Fruit fly (Drosophila melanogaster): ENCODE results near the gene Rbf2.
A peak's percentile ranks its signal among the peaks of the same experiment; 100 is the strongest.

The Rbf2 gene

DNA sequence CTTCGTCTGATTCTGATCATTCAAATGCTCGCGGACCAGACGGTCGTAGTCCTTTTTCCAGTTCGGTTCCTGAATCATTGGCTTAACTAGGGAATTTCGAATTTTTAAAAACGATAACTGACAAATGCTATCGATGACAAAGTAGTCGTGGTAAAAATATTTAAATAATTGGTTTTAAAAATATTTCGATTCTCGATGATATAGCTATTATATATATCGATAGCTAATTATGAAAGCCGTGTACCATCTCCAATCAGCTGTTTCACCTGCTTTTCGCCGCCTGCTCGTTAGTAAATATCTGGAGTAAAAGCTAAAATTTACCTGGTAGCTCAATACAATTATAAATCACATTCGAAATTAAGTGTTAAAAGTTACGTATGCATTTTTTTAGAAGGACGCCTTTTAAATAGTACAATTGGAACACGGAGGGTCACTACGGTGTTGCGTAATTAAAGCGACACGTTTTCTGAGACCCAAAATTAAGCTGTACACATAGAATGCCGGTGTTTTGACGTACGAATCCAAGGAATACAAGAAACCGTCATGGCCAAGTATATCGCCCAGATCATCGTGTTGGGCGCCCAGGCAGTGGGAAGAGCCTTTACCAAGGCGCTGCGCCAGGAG lies 31.5 kb upstream of the Rbf2 start, which contains the start of the genes CG5478 and blp:
Gene CG5478, minus strand, starts transcription at position 126 of the 624 bp plus-strand sequence.
Gene blp, plus strand, starts transcription at position 239 of the 624 bp plus-strand sequence.
- TF ChIP-seq h (optimal IDR thresholded peaks at IDR 0.05), result no peak
- no peak for TF ChIP-seq insv (optimal IDR thresholded peaks at IDR 0.05)
- no peak for TF ChIP-seq Myc (optimal IDR thresholded peaks at IDR 0.05)
- TF ChIP-seq psq (optimal IDR thresholded peaks at IDR 0.05), result no peak
- TF ChIP-seq ttk (optimal IDR thresholded peaks at IDR 0.05), result no peak
- TF ChIP-seq Sin3A (optimal IDR thresholded peaks at IDR 0.05), result no peak

DNA sequence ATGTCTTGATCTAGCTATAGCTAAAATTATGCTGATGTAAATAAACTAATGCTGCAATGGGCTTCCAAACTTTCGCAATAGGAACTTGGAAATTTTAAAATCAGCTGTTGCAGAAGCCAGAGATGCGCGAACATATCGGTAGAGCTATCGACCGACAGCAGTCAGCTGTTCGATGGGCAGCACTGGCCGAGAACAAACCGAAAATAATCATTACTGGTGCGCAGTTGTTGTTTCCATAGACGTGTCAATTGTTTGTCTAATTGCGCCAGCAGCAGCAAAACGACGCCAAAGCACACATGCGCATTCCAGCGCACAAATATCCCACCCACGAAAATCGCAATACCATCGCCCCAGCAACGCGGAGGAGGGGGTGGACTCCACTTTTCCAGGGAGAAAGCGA lies 30.3 kb upstream of the Rbf2 start, which contains the start of gene Sap47:
Gene Sap47, plus strand, starts transcription at position 149 of the 400 bp plus-strand sequence.
- TF ChIP-seq ttk (optimal IDR thresholded peaks at IDR 0.05) (no peak), insv (optimal IDR thresholded peaks at IDR 0.05) (no peak), Sin3A (optimal IDR thresholded peaks at IDR 0.05) (no peak), h (optimal IDR thresholded peaks at IDR 0.05) (no peak)

DNA sequence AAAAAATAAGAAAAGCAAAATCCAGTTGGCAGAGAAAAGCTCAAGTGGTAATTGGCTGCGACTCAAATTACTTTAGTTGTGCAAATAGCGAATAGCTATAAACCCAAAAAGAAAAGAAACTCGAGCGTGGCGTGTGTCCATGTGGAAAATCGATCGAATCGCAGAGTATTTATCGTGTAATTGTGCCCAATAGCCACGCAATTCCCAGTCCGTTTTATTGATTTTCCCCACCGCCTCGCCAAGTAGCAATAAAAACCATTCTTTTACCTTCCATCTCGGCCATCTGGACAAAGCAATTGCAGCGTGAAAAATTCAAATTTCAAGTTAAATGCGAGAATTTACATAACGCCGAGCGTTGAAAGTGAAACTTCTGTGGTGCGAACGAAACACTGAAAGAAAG lies 29.7 kb upstream of the Rbf2 start:
- TF ChIP-seq Myc (optimal IDR thresholded peaks at IDR 0.05) (no peak), insv (optimal IDR thresholded peaks at IDR 0.05) (no peak), Sin3A (optimal IDR thresholded peaks at IDR 0.05) (no peak), h (optimal IDR thresholded peaks at IDR 0.05) (no peak), ttk (optimal IDR thresholded peaks at IDR 0.05) (no peak), psq (optimal IDR thresholded peaks at IDR 0.05) (no peak)

DNA sequence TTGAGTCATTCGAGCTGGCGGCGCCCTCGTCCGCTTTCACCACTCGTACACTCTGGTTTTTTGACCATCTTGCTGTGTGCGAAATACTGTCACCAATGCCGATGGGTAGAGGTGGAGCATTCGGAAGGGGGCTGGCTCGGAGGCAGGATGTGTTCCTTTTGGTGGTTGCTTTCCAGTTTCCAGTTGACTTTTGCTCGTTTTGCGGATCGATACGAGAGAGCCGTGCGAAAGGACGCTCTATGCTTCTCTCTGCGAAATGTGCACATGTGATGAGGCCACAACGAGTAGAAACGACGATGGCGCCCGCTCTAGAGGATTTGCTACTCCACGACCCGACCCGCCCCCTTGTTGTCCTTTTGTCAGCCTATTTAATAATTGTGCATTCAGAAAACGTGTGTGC lies 27.5 kb upstream of the Rbf2 start:
- no peak for TF ChIP-seq ttk (optimal IDR thresholded peaks at IDR 0.05)
- TF ChIP-seq insv (optimal IDR thresholded peaks at IDR 0.05), result no peak
- no peak for TF ChIP-seq Sin3A (optimal IDR thresholded peaks at IDR 0.05)
- TF ChIP-seq h (optimal IDR thresholded peaks at IDR 0.05), result no peak
- TF ChIP-seq psq (optimal IDR thresholded peaks at IDR 0.05), result no peak
- TF ChIP-seq Myc (optimal IDR thresholded peaks at IDR 0.05), result no peak

DNA sequence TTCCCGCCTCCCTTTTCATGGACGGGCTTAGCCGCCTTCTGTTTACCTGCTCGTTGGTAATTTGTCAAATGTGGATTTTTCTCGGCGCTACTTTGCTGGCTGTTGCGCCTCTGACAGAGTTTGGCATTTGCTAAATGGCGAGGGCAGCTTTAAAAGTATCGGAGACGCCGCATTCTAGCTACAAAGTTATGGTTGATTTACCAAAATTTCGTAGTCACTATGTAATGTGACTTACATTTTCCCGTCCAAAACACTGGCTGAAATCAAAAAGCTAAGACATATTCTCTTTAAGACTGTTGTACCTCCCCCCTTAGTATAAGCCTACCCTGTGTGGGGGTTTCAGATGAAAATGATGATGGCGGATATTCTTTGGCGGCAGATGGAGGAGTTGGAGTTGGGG lies 17.6 kb upstream of the Rbf2 start:
- TF ChIP-seq Sin3A (optimal IDR thresholded peaks at IDR 0.05) (no peak), Myc (optimal IDR thresholded peaks at IDR 0.05) (no peak), psq (optimal IDR thresholded peaks at IDR 0.05) (no peak), ttk (optimal IDR thresholded peaks at IDR 0.05) (no peak), insv (optimal IDR thresholded peaks at IDR 0.05) (no peak), h (optimal IDR thresholded peaks at IDR 0.05) (no peak)

DNA sequence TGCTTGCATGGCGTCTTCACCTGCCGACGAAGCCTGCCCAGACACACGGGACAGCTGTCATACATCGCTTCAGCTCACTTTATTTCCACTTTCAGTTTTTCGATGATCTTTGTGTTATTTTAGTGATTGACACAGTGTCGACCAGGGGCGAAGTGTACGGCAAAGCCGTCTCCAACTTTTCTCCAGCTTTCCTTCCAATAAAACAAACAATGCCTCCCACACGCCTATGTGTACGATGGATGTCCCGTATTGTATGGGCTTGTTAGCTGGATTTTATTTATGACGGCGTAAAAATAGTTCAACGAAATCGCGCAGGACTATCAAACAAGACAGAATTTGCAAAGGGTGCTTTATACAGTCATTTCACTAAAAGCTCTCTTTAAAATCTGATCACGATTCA lies 14.4 kb upstream of the Rbf2 start, which contains the start of the genes CG31088 and CG46383:
Gene CG31088, minus strand, starts transcription at position 101 of the 400 bp plus-strand sequence.
Gene CG46383, minus strand, starts transcription at position 101 of the 400 bp plus-strand sequence.
- no peak for TF ChIP-seq Myc (optimal IDR thresholded peaks at IDR 0.05)
- TF ChIP-seq ttk (optimal IDR thresholded peaks at IDR 0.05), result no peak

DNA sequence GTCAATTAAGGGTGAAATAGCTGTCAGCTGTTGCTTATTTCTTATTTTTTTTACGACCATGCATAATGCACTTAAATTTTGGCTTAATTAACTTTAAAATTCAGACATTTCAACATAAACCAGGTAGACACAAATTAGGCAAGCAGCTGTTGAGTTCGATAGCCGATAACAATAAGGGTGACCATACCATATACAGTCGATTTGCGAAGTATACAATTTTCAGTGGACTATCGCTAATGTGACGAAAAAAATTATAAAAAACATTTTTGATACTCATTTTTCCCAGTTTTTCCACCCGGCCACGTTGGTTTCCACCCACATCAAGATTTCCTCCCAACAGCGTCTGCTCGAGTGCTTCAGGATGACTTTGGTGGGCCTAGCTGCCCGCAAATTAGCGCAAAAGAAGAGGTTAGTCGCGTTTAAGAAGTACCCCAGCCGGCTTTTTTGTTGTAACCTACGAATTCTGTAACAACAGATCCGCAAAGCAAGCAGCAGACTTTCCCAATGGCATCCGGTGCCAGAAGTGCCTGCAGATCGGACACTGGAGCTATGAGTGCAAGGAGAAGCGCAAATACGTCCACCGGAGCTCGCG lies 1.5 kb upstream of the Rbf2 start, which contains the start of the genes CG4287 and CG5516:
Gene CG4287, minus strand, starts transcription at position 178 of the 592 bp plus-strand sequence.
Gene CG5516, plus strand, starts transcription at position 195 of the 592 bp plus-strand sequence.
- TF ChIP-seq Sin3A (optimal IDR thresholded peaks at IDR 0.05) (no peak), insv (optimal IDR thresholded peaks at IDR 0.05) (no peak), ttk (optimal IDR thresholded peaks at IDR 0.05) (no peak), psq (optimal IDR thresholded peaks at IDR 0.05) (no peak), h (optimal IDR thresholded peaks at IDR 0.05) (no peak), Myc (optimal IDR thresholded peaks at IDR 0.05) (no peak)

DNA sequence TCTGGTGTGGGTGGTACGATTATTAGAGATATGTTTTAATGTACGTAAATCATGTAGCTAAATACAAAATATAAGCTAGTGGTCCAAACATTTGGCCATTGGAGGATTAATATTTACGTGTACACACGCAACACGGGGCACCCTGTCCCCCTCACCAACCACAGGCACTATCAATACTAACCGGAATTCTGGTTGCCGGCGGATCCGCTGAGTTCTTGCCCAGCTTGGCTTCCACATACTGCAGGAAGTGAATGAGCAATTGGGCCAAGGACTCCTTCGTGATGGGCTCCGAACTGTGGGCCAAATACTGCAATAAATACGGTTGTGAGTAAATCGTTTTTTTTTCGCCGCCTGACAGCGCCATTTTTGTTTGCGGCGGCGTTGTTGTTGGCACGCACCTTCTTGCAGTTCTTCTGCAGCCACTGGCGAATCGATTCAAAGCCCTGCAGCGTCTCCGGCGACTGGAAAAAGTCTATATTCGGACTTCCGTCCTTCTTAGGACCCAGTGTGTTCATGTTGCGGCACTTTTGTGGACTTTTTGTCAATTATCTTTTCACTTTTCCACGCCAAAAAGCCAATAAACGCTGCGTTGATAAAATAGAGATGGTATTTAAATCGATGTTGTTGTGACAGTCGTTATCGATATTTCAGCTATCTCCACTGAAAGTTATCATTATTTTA lies 7.2 kb downstream of the Rbf2 start, which contains the start of gene mor:
Gene mor, minus strand, starts transcription at position 616 of the 681 bp plus-strand sequence.
- TF ChIP-seq insv (optimal IDR thresholded peaks at IDR 0.05) (no peak), Sin3A (optimal IDR thresholded peaks at IDR 0.05) (no peak), h (optimal IDR thresholded peaks at IDR 0.05) (no peak), psq (optimal IDR thresholded peaks at IDR 0.05) (no peak), Myc (optimal IDR thresholded peaks at IDR 0.05) (no peak), ttk (optimal IDR thresholded peaks at IDR 0.05) (no peak)

DNA sequence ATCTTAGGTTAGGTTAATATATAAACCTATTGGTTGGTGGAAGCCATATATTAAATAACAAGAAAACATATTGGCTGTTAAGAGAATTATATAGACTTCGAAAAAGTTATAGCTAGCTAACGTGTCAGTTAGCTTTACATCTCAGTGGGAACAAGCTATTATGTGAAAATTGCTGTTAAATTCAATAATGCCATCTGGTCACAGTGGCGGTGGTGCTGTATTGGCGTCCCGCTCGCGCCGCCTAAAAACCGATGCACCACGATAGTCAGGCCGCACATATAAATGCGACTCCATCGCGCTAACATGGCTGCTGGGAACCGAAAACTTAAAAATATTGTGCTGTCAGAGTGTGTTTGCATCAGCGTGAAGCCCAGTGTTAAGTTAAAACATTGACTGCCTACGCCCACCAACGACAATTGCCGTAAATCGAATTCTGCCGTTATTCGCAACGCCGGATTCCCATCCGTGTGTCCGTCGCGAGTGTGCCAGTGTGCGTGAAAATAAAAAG lies 7.8 kb downstream of the Rbf2 start, which contains the start of gene Hel89B:
Gene Hel89B, plus strand, starts transcription at position 320 of the 508 bp plus-strand sequence.
- no peak for TF ChIP-seq insv (optimal IDR thresholded peaks at IDR 0.05)
- TF ChIP-seq Myc (optimal IDR thresholded peaks at IDR 0.05), result no peak
- TF ChIP-seq ttk (optimal IDR thresholded peaks at IDR 0.05), result no peak
- TF ChIP-seq h (optimal IDR thresholded peaks at IDR 0.05), result no peak

DNA sequence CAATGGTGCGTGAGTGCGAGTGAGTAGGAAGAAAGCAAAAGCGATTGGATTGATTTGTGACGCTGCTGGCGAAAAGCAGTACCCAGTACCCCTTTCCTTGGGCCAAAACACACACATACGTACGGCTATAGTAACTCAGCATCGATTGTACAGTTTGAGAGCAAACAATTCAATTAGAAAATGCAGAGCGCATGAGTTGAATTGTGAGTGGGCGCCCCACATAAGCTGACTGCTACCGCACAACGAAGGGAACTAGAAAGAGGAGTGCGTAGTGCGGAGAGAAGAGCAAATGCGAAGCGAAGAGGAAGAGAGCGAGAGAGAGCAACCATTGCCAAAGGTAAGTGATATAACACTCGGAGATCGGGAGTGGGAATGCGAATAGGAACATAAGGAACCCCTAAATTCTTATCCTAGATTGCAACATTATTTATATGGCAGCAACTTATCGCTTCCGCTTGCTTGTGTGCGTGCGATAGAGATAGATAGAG lies 8.3 kb downstream of the Rbf2 start:
- TF ChIP-seq psq (optimal IDR thresholded peaks at IDR 0.05) (no peak), insv (optimal IDR thresholded peaks at IDR 0.05) (no peak), ttk (optimal IDR thresholded peaks at IDR 0.05) (no peak), Sin3A (optimal IDR thresholded peaks at IDR 0.05) (no peak), h (optimal IDR thresholded peaks at IDR 0.05) (no peak), Myc (optimal IDR thresholded peaks at IDR 0.05) (no peak)

DNA sequence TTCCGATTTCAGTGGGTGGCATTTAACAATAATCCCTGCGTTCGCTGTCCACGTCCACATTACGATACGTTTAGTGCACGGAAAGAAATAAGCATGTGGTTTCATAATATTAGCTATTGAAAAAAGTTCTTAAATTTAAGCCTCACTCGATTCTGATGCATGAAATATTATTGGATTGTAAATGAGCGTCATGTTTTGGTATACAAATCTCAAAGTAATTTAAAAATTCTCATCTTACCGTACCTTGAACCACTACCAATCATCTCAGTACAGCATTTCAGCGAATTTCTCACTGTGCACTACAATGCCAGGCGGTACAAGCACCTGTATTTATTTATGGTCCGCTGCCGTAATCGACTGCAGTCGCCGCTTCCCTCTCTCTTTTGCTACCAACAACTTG lies 9.0 kb downstream of the Rbf2 start:
- TF ChIP-seq ttk (optimal IDR thresholded peaks at IDR 0.05) (peak; percentile 30), h (optimal IDR thresholded peaks at IDR 0.05) (no peak)

DNA sequence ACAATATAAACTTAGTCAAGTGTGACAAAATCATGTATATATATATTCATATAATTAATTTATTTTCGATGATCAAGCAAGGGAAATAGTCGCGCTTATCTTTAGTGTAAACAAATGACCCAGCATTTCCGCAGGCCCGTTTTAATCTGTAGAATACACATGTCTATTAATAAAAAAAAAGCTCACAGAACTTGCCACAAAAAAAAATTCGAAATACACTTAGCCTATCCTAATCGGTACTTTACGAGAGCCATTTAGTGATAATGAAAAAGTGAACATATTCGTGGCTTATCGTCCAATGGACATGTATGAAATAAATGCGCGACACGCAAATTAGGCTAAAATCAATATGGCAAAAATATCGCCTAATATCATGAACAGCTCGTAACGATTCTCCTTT lies 9.9 kb downstream of the Rbf2 start:
- TF ChIP-seq Myc (optimal IDR thresholded peaks at IDR 0.05) (no peak), h (optimal IDR thresholded peaks at IDR 0.05) (no peak), ttk (optimal IDR thresholded peaks at IDR 0.05) (no peak), Sin3A (optimal IDR thresholded peaks at IDR 0.05) (no peak), insv (optimal IDR thresholded peaks at IDR 0.05) (no peak), psq (optimal IDR thresholded peaks at IDR 0.05) (no peak)
